Fruit fly (Drosophila melanogaster) S2 (cell line): Measurements from ENCODE around the gene CG10984.

ENCODE experiments used
- CG8478 ChIP-seq: fragments of >200 bp; optimal IDR thresholded peaks from 2 replicates; lab custom pipeline; 2018
- CTCF ChIP-seq, 2 experiments: fragments of >200 bp; optimal IDR thresholded peaks; 2 replicates each; lab custom pipeline; 2018

DNA sequence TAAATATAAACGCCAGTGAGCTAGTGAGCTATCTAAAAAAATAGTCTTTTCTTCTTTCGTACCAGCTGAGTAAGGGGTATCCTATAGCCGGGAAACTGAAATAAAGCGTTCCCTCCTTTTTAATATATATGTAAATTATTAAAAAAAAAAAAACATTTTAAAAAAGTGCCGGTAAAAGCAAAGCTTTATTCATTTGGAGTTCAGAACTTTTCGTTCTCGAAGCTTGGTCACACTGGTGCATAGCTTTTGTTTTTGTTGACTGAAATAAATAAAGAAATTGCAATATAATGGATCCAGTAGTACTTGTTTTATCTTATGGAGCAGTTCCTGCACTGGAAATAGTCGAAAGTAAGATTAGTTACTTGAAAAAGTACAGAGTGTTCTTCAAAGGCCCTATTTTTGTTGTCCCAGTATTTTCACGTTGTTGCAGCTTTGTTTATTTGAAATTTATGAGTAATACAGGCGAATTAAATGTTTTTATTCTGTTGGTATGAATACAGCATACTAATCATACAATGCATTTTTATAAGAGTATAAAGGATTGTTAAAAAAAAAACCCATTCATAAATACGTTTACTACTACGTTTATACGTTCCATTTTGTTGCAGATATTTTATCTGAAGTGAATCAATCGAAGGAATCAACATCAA, 4.7 kb upstream of the CG10984 start, which contains the start of gene CG32109:
- no peak for TF ChIP-seq CTCF (optimal IDR thresholded peaks at IDR 0.05; lab: Kevin White, UChicago)
- TF ChIP-seq CG8478: no peak
